ENCODE assay signal across 4 worm cellular contexts in the genomic region with DNA sequence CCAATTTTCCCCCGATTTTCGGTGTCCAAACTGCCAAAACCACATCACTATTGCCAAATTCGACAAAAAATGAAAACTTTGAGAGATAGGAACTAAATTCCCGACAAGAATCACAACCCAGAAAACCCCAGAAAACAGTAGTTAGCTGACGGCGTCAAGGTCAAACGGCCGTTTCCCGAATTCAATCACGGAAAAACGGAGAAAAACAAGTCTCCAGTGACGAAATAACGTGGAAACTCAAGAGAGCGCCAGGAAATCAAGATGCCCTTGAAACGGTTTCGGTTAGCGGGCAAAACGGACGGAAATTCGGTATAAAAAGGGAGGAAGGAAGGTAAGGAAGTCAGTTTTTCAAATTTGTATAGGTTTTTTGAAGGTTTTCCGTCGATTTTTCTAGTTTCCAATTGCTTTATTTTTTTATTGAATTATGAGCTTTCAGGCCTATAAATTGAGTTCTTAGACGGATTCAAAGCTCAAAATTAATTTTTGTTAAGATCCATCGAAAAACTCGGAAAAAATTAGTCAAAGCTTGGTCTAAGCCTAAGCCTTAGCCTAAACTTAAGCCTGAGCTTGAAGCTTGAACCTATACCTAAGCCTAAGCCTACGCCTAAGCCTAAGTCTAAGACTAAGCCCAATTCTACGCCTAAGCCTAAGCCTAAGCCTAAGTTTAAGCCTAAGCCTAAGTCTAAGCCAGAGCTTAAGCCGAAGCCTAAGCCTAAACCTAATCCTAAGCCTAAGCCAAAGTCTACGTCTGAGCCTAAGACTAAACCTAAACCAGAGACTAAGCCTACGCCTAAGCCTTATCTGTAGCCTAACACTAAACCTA.
TF ChIP-seq lines count a peak whose summit lies in the region.

No protein-coding gene starts in this region.

TF ChIP-seq in whole organism, L2 larva, 48 proteins besides CTCF, POLR2A, EP300 and RAD21 (continues in another document):
- TF ChIP-seq crh-2 (tag; optimal IDR thresholded peaks at IDR 0.05; lab: Kevin White, UChicago) = no peak
- TF ChIP-seq C34F6.9 (tag; optimal IDR thresholded peaks at IDR 0.05; lab: Kevin White, UChicago) = no peak
- no peak for TF ChIP-seq unc-62 (GFP tag; optimal IDR thresholded peaks at IDR 0.05; lab: Kevin White, UChicago)
- TF ChIP-seq ceh-16 (tag; optimal IDR thresholded peaks at IDR 0.05; lab: Kevin White, UChicago) = no peak
- TF ChIP-seq snpc-4 (tag; optimal IDR thresholded peaks at IDR 0.05; lab: Kevin White, UChicago) = no peak
- TF ChIP-seq nhr-23 (tag; optimal IDR thresholded peaks at IDR 0.05; lab: Kevin White, UChicago) = no peak
- TF ChIP-seq dmd-4 (tag; optimal IDR thresholded peaks at IDR 0.05; lab: Kevin White, UChicago) = no peak
- TF ChIP-seq lin-11 (tag; optimal IDR thresholded peaks at IDR 0.05; lab: Kevin White, UChicago) = no peak
- no peak for TF ChIP-seq ztf-4 (tag; optimal IDR thresholded peaks at IDR 0.05; lab: Kevin White, UChicago)
- TF ChIP-seq nhr-6 (tag; optimal IDR thresholded peaks at IDR 0.05; lab: Kevin White, UChicago) = no peak
- no peak for TF ChIP-seq sem-4 (tag; optimal IDR thresholded peaks at IDR 0.05; lab: Kevin White, UChicago)
- no peak for TF ChIP-seq nhr-10 (tag; optimal IDR thresholded peaks at IDR 0.05; lab: Kevin White, UChicago)
- TF ChIP-seq unc-39 (tag; optimal IDR thresholded peaks at IDR 0.05; lab: Kevin White, UChicago) = no peak
- no peak for TF ChIP-seq fos-1 (tag; optimal IDR thresholded peaks at IDR 0.05; lab: Kevin White, UChicago)
- TF ChIP-seq mab-5 (tag; optimal IDR thresholded peaks at IDR 0.05; lab: Kevin White, UChicago) = no peak
- TF ChIP-seq nhr-77 (tag; optimal IDR thresholded peaks at IDR 0.05; lab: Kevin White, UChicago) = no peak
- no peak for TF ChIP-seq elt-1 (tag; optimal IDR thresholded peaks at IDR 0.05; lab: Kevin White, UChicago)
- TF ChIP-seq lsy-2 (tag; optimal IDR thresholded peaks at IDR 0.05; lab: Kevin White, UChicago) = no peak
- TF ChIP-seq blmp-1 (tag; optimal IDR thresholded peaks at IDR 0.05; lab: Kevin White, UChicago; ENCODE audit: insufficient read depth) = no peak
- no peak for TF ChIP-seq elt-3 (tag; optimal IDR thresholded peaks at IDR 0.05; lab: Kevin White, UChicago)
- peak; percentile 69 for TF ChIP-seq ama-1 (optimal IDR thresholded peaks at IDR 0.05; lab: Kevin White, UChicago)
- no peak for TF ChIP-seq lin-13 (GFP tag; optimal IDR thresholded peaks at IDR 0.05; lab: Kevin White, UChicago)

TF ChIP-seq in whole organism, L4 larva, 104 proteins besides CTCF, POLR2A, EP300 and RAD21:
- TF ChIP-seq T26A8.4 (GFP tag; IDR thresholded peaks at IDR 0.05; lab: Robert Waterston, UW) (no peak), nhr-25 (tag; optimal IDR thresholded peaks at IDR 0.05; lab: Kevin White, UChicago; ENCODE audit: borderline replicate concordance, insufficient read depth) (peak; percentile 58), dmd-9 (GFP tag; IDR thresholded peaks at IDR 0.05; lab: Robert Waterston, UW) (no peak), sdz-12 (GFP tag; optimal IDR thresholded peaks at IDR 0.05; lab: Kevin White, UChicago) (no peak), ZK337.2 (GFP tag; IDR thresholded peaks at IDR 0.05; lab: Robert Waterston, UW) (no peak), F10B5.3 (tag; optimal IDR thresholded peaks at IDR 0.05; lab: Kevin White, UChicago) (no peak), lir-3 (tag; optimal IDR thresholded peaks at IDR 0.05; lab: Kevin White, UChicago) (no peak), mdt-29 (GFP tag; IDR thresholded peaks at IDR 0.05; lab: Robert Waterston, UW) (peak; percentile 33; the same call in 1 of the 2 replicates), unc-62 (GFP tag; optimal IDR thresholded peaks at IDR 0.05 in 1 of 2; lab: Kevin White, UChicago) (peak in 1 of 2 experiments; percentile 72), unc-62 (tag; optimal IDR thresholded peaks at IDR 0.05; lab: Kevin White, UChicago) (no peak), php-3 (GFP tag; IDR thresholded peaks at IDR 0.05; lab: Robert Waterston, UW) (no peak), duxl-1 (tag; optimal IDR thresholded peaks at IDR 0.05; lab: Kevin White, UChicago; ENCODE audit: poor library complexity) (no peak), aha-1 (tag; lab: Kevin White, UChicago) (peak; percentile 18), nhr-102 (tag; optimal IDR thresholded peaks at IDR 0.05; lab: Kevin White, UChicago) (no peak), nhr-28 (tag; optimal IDR thresholded peaks at IDR 0.05; lab: Kevin White, UChicago) (peak; percentile 8), ama-1 (optimal IDR thresholded peaks at IDR 0.05; lab: Kevin White, UChicago) (peak; percentile 85), Y5F2A.4 (GFP tag; optimal IDR thresholded peaks at IDR 0.05; lab: Kevin White, UChicago) (no peak), mep-1 (tag; optimal IDR thresholded peaks at IDR 0.05; lab: Kevin White, UChicago) (peak; percentile 31)

TF ChIP-seq in whole organism, late embryonic, 69 proteins besides CTCF, POLR2A, EP300 and RAD21:
- TF ChIP-seq dve-1 (tag; optimal IDR thresholded peaks at IDR 0.05; lab: Kevin White, UChicago) (peak; percentile 87), pha-4 (tag; optimal IDR thresholded peaks at IDR 0.05; lab: Kevin White, UChicago) (no peak)

TF ChIP-seq in whole organism, mixed stage, embryonic, 35 proteins besides CTCF, POLR2A, EP300 and RAD21:
- TF ChIP-seq bed-3 (GFP tag; optimal IDR thresholded peaks at IDR 0.05; lab: Kevin White, UChicago) (no peak), ham-2 (GFP tag; optimal IDR thresholded peaks at IDR 0.05; lab: Kevin White, UChicago) (peak; percentile 57)
